Worm (Caenorhabditis elegans): Measurements from ENCODE around the gene sre-20.

DNA sequence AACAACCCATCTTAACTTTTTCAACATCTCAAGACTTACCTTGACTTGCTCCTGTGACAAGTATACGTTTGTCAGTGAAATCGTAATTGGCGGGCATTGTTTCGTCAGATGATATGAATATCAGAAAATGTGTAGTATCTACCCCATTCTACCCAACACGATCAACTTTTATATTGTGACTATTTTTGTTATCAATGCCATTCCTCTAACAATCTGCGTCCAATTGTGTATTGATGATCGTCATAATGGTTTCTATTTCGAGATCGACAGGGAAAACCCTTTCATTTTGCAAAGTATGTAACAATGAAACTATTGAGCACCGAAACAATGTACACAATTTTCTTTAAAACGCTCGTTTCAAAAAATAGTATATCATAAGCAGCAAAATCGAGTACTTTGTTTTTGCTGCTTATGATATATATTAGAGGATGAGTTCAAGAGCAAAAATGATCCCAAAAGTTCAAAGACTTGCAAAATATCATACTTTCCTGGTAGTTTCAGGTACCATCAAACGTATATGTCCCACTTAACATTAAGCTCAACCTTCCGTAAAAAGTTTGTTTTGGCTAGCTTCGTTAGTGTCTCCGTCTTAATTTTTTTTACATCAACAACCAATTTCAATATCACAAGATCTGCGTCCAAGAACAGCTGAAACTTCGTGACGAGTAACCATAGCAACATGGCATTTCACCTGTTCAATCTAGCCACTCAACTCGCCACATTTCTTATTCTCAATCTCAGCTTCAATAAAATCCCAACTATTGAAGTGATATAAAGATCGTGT lies 51.1 kb downstream of the sre-20 start, which contains the start of the genes dhs-21 and xbx-9:
- no peak for TF ChIP-seq Y95B8A.8 (GFP tag; IDR thresholded peaks at IDR 0.05)
- no peak for TF ChIP-seq Y56A3A.18 (GFP tag; IDR thresholded peaks at IDR 0.05)
- TF ChIP-seq zim-3 (tag; optimal IDR thresholded peaks at IDR 0.05), result no peak
- no peak for TF ChIP-seq pha-4 (tag; optimal IDR thresholded peaks at IDR 0.05)
- TF ChIP-seq F52B5.7 (tag; optimal IDR thresholded peaks at IDR 0.05), result no peak
- no peak for TF ChIP-seq snpc-1.3 (tag; optimal IDR thresholded peaks at IDR 0.05; ENCODE audit: insufficient read depth)
- no peak for TF ChIP-seq ztf-26 (tag; optimal IDR thresholded peaks at IDR 0.05)
- TF ChIP-seq mxl-1 (tag; optimal IDR thresholded peaks at IDR 0.05), result no peak
- no peak for TF ChIP-seq dpl-1 (GFP tag; optimal IDR thresholded peaks at IDR 0.05)
- no peak for TF ChIP-seq rec-8 (tag; optimal IDR thresholded peaks at IDR 0.05)
- no peak for TF ChIP-seq tlf-1 (GFP tag; optimal IDR thresholded peaks at IDR 0.05)
- TF ChIP-seq F10E7.11 (tag; optimal IDR thresholded peaks at IDR 0.05), result no peak
- no peak for TF ChIP-seq mcd-1 (GFP tag; IDR thresholded peaks at IDR 0.05)
- TF ChIP-seq him-1 (tag; optimal IDR thresholded peaks at IDR 0.05), result no peak
